Worm (Caenorhabditis elegans): ENCODE data around the gene sru-36.

DNA sequence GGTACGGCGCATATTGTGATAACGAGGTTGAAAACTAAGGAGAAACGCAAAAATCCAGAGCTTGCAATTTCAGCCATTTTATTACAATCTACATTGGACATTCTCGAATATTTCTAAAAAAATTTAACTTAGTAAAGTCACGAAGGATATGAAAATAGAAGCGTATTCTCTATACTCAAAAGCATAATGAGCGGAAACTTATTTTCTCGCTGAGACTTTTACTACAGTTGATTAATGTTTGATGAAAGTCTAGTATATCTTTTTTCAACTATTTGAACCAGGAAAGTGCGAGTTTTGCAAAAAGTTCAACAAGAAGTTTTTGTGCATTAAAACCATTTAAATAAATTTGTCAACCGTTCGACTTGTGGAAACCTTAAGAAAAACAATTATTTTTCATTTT lies 29.9 kb downstream of the sru-36 start, which contains the start of gene srab-18:
- TF ChIP-seq pqm-1 (tag; optimal IDR thresholded peaks at IDR 0.05) (no peak), nhr-237 (tag; optimal IDR thresholded peaks at IDR 0.05) (no peak), lsy-2 (tag; optimal IDR thresholded peaks at IDR 0.05) (no peak), lin-13 (GFP tag; optimal IDR thresholded peaks at IDR 0.05) (no peak), tbx-2 (tag; optimal IDR thresholded peaks at IDR 0.05) (no peak), lin-39 (tag; optimal IDR thresholded peaks at IDR 0.05) (no peak), nhr-84 (tag; optimal IDR thresholded peaks at IDR 0.05) (no peak), nhr-19 (GFP tag; conservative IDR thresholded peaks at IDR 0.05) (no peak), nhr-12 (tag; optimal IDR thresholded peaks at IDR 0.05) (no peak), nhr-90 (tag; optimal IDR thresholded peaks at IDR 0.05; ENCODE audit: poor library complexity) (no peak), ceh-88 (GFP tag; IDR thresholded peaks at IDR 0.05) (no peak), jun-1 (tag; optimal IDR thresholded peaks at IDR 0.05) (no peak)
